Fruit fly (Drosophila melanogaster) whole organism, embryonic: Measurements from ENCODE around the gene CG5934.
A peak's percentile ranks its signal among the peaks of the same experiment; 100 is the strongest.

Experiments
- B-H2 ChIP-seq: fragments of 200-800 bp; sonication (Bioruptor generic); optimal IDR thresholded peaks from 2 replicates; lab custom pipeline; 2018; ENCODE audit warnings: missing biosample characterization, mild to moderate bottlenecking, missing genetic modification characterization
- CG10431 ChIP-seq: fragments of 200-800 bp; sonication (Bioruptor generic); optimal IDR thresholded peaks from 3 replicates; lab custom pipeline; 2018; ENCODE audit warnings: missing biosample characterization, mild to moderate bottlenecking, missing genetic modification characterization
- CG10959 ChIP-seq: fragments of 200-800 bp; sonication (Bioruptor generic); IDR thresholded peaks from 2 replicates; pipeline ENCODE4 v1.3.6; 2022; ENCODE audit warnings: missing biosample characterization, missing genetic modification characterization
- CG11560 ChIP-seq: fragments of 200-800 bp; sonication (Bioruptor generic); IDR thresholded peaks from 3 replicates; pipeline ENCODE4 v1.3.6; 2022; ENCODE audit warnings: missing biosample characterization, missing genetic modification characterization
- CG12104 ChIP-seq: fragments of 200-800 bp; sonication (Bioruptor generic); optimal IDR thresholded peaks from 3 replicates; lab custom pipeline; 2016; ENCODE audit warnings: missing biosample characterization, missing genetic modification characterization
- CG12155 ChIP-seq: fragments of 200-800 bp; sonication (Bioruptor generic); optimal IDR thresholded peaks from 3 replicates; lab custom pipeline; 2016; ENCODE audit warnings: missing biosample characterization, missing genetic modification characterization
- CG12744 ChIP-seq: fragments of 200-800 bp; sonication (Bioruptor generic); optimal IDR thresholded peaks from 2 replicates; lab custom pipeline; 2016; ENCODE audit warnings: missing biosample characterization, missing genetic modification characterization
- CG14860 ChIP-seq: fragments of 200-800 bp; sonication (Bioruptor generic); IDR thresholded peaks from 3 replicates; pipeline ENCODE4 v1.3.6; 2022; ENCODE audit warnings: missing biosample characterization, missing genetic modification characterization; ENCODE audit not compliant: partially characterized antibody
- CG15269 ChIP-seq: fragments of 200-800 bp; sonication (Bioruptor generic); optimal IDR thresholded peaks from 2 replicates; lab custom pipeline; 2018; ENCODE audit warnings: missing biosample characterization, mild to moderate bottlenecking, missing genetic modification characterization, moderate library complexity
- CG15696 ChIP-seq: fragments of 200-800 bp; sonication (Bioruptor generic); optimal IDR thresholded peaks from 2 replicates; lab custom pipeline; 2019; ENCODE audit warnings: missing biosample characterization, mild to moderate bottlenecking, missing genetic modification characterization, moderate library complexity
- CG17361 ChIP-seq: fragments of 200-800 bp; sonication (Bioruptor generic); IDR thresholded peaks from 3 replicates; pipeline ENCODE4 v1.3.6; 2022; ENCODE audit warnings: missing biosample characterization, missing genetic modification characterization
- CG17568 ChIP-seq: fragments of 200-800 bp; sonication (Bioruptor generic); optimal IDR thresholded peaks from 2 replicates; lab custom pipeline; 2018; ENCODE audit warnings: missing biosample characterization, mild to moderate bottlenecking, missing genetic modification characterization, moderate library complexity
- CG1792 ChIP-seq: fragments of 200-800 bp; sonication (Bioruptor generic); optimal IDR thresholded peaks from 2 replicates; lab custom pipeline; 2016; ENCODE audit warnings: missing biosample characterization, missing genetic modification characterization
- CG5180 ChIP-seq: fragments of 200-800 bp; sonication (Bioruptor generic); optimal IDR thresholded peaks from 3 replicates; lab custom pipeline; 2017; ENCODE audit warnings: missing biosample characterization, missing genetic modification characterization, mild to moderate bottlenecking, moderate library complexity, missing genetic modification reagents
- CG6791 ChIP-seq: fragments of 200-800 bp; sonication (Bioruptor generic); IDR thresholded peaks from 3 replicates; pipeline ENCODE4 v1.3.6; 2022; ENCODE audit warnings: missing biosample characterization, missing genetic modification characterization; ENCODE audit not compliant: partially characterized antibody
- CG7786 ChIP-seq: fragments of 200-800 bp; sonication (Bioruptor generic); optimal IDR thresholded peaks from 2 replicates; lab custom pipeline; 2016; ENCODE audit warnings: missing biosample characterization, missing genetic modification characterization
- CG9609 ChIP-seq: fragments of 200-800 bp; sonication (Bioruptor generic); optimal IDR thresholded peaks from 3 replicates; lab custom pipeline; 2016; ENCODE audit warnings: missing biosample characterization, missing genetic modification characterization
- CHES-1-like ChIP-seq: fragments of 200-800 bp; sonication (Bioruptor generic); optimal IDR thresholded peaks from 2 replicates; lab custom pipeline; 2016; ENCODE audit warnings: missing biosample characterization, missing genetic modification characterization
- Chrac-16 ChIP-seq: fragments of 200-800 bp; sonication (Bioruptor generic); optimal IDR thresholded peaks from 3 replicates; lab custom pipeline; 2016; ENCODE audit warnings: missing biosample characterization, missing genetic modification characterization
- Doc2 ChIP-seq: fragments of 200-800 bp; sonication (Bioruptor generic); IDR thresholded peaks from 2 replicates; pipeline ENCODE4 v1.3.6; 2022; ENCODE audit warnings: missing biosample characterization, missing genetic modification characterization
- Drgx ChIP-seq: fragments of 200-800 bp; sonication (Bioruptor generic); IDR thresholded peaks from 2 replicates; pipeline ENCODE4 v1.3.6; 2022; ENCODE audit warnings: missing biosample characterization, missing genetic modification characterization
- Hmx ChIP-seq: fragments of 200-800 bp; sonication (Bioruptor generic); optimal IDR thresholded peaks from 2 replicates; lab custom pipeline; 2016; ENCODE audit warnings: missing biosample characterization, missing genetic modification characterization
- Hr39 ChIP-seq: fragments of >200 bp; optimal IDR thresholded peaks from 2 replicates; lab custom pipeline; 2017
- Kr ChIP-seq: fragments of 200-800 bp; sonication (Bioruptor generic); optimal IDR thresholded peaks from 2 replicates; lab custom pipeline; 2017; ENCODE audit warnings: missing biosample characterization, mild to moderate bottlenecking, missing genetic modification characterization
- MTF-1 ChIP-seq: fragments of 200-800 bp; sonication (Bioruptor generic); optimal IDR thresholded peaks from 2 replicates; lab custom pipeline; 2018; ENCODE audit warnings: missing biosample characterization, mild to moderate bottlenecking, missing genetic modification characterization, borderline replicate concordance
- Myb ChIP-seq: fragments of 200-800 bp; sonication (Bioruptor generic); optimal IDR thresholded peaks from 2 replicates; lab custom pipeline; 2016; ENCODE audit warnings: missing biosample characterization, missing genetic modification characterization
- Nf-YA ChIP-seq: fragments of 200-800 bp; sonication (Bioruptor generic); IDR thresholded peaks from 2 replicates; pipeline ENCODE4 v1.3.6; 2022; ENCODE audit warnings: missing biosample characterization, missing genetic modification characterization
- Ptx1 ChIP-seq: fragments of 200-800 bp; sonication (Bioruptor generic); IDR thresholded peaks from 2 replicates; pipeline ENCODE4 v1.3.6; 2022; ENCODE audit warnings: missing biosample characterization, missing genetic modification characterization
- Sry-β ChIP-seq: fragments of 200-800 bp; sonication (Bioruptor generic); optimal IDR thresholded peaks from 2 replicates; lab custom pipeline; 2018; ENCODE audit warnings: missing biosample characterization, mild to moderate bottlenecking, missing genetic modification characterization, moderate library complexity
- Stat92E ChIP-seq, 3 experiments: fragments of >200 bp in 2 of 3; fragments of 200-800 bp in 1 of 3; sonication (Bioruptor generic) in 1 of 3; optimal IDR thresholded peaks; 2 replicates each; lab custom pipeline; 2017 to 2019; ENCODE audit warnings: missing biosample characterization in 3 of 3, missing genetic modification characterization in 3 of 3, mild to moderate bottlenecking in 1 of 3, moderate library complexity in 1 of 3
- aop ChIP-seq: fragments of 200-800 bp; sonication (Bioruptor generic); IDR thresholded peaks from 2 replicates; pipeline ENCODE4 v1.3.6; 2022; ENCODE audit warnings: missing biosample characterization, missing genetic modification characterization
- cad ChIP-seq: fragments of >200 bp; optimal IDR thresholded peaks from 2 replicates; lab custom pipeline; 2017; ENCODE audit warnings: missing biosample characterization, missing genetic modification characterization
- chn ChIP-seq: fragments of 200-800 bp; sonication (Bioruptor generic); optimal IDR thresholded peaks from 2 replicates; lab custom pipeline; 2016; ENCODE audit warnings: missing biosample characterization, missing genetic modification characterization
- disco-r ChIP-seq: fragments of 200-800 bp; sonication (Bioruptor generic); optimal IDR thresholded peaks from 2 replicates; lab custom pipeline; 2016; ENCODE audit warnings: missing biosample characterization, missing genetic modification characterization
- fd96Cb ChIP-seq: fragments of 200-800 bp; sonication (Bioruptor generic); optimal IDR thresholded peaks from 2 replicates; lab custom pipeline; 2018; ENCODE audit warnings: missing biosample characterization, mild to moderate bottlenecking, missing genetic modification characterization, moderate library complexity
- gro ChIP-seq: fragments of 200-800 bp; sonication (Bioruptor generic); optimal IDR thresholded peaks from 2 replicates; lab custom pipeline; 2016; ENCODE audit warnings: missing biosample characterization, missing genetic modification characterization
- inv ChIP-seq: fragments of 200-800 bp; sonication (Bioruptor generic); IDR thresholded peaks from 2 replicates; pipeline ENCODE4 v1.3.6; 2022; ENCODE audit warnings: missing biosample characterization, missing genetic modification characterization; ENCODE audit not compliant: partially characterized antibody
- kah ChIP-seq: fragments of 200-800 bp; sonication (Bioruptor generic); optimal IDR thresholded peaks from 2 replicates; lab custom pipeline; 2018; ENCODE audit warnings: missing biosample characterization, mild to moderate bottlenecking, missing genetic modification characterization
- ken ChIP-seq: fragments of 200-800 bp; sonication (Bioruptor generic); IDR thresholded peaks from 3 replicates; pipeline ENCODE4 v1.3.6; 2022; ENCODE audit warnings: missing biosample characterization, missing genetic modification characterization
- lola ChIP-seq, 3 experiments: fragments of >200 bp in 2 of 3; fragments of 200-800 bp in 1 of 3; sonication (Bioruptor generic) in 1 of 3; optimal IDR thresholded peaks; 2 replicates each; lab custom pipeline; 2017 to 2019; ENCODE audit warnings: missing biosample characterization in 3 of 3, missing genetic modification characterization in 3 of 3, mild to moderate bottlenecking in 1 of 3, moderate library complexity in 1 of 3
- mam ChIP-seq: fragments of 200-800 bp; sonication (Bioruptor generic); optimal IDR thresholded peaks from 3 replicates; lab custom pipeline; 2016; ENCODE audit warnings: missing biosample characterization, missing genetic modification characterization
- pita ChIP-seq: fragments of 200-800 bp; sonication (Bioruptor generic); optimal IDR thresholded peaks from 2 replicates; lab custom pipeline; 2017; ENCODE audit warnings: missing biosample characterization, mild to moderate bottlenecking, missing genetic modification characterization
- prd ChIP-seq, 3 experiments: fragments of >200 bp in 2 of 3; fragments of 200-800 bp in 1 of 3; sonication (Bioruptor generic) in 1 of 3; optimal IDR thresholded peaks in 2 of 3; IDR thresholded peaks in 1 of 3; 2 replicates in 2 of 3; 3 replicates in 1 of 3; pipeline versions ENCODE4 v1.3.6 to Lab custom; 2017 to 2022; ENCODE audit warnings: missing biosample characterization in 1 of 3, missing genetic modification characterization in 1 of 3
- psq ChIP-seq: fragments of 200-800 bp; sonication (Bioruptor generic); optimal IDR thresholded peaks from 2 replicates; lab custom pipeline; 2017; ENCODE audit warnings: missing biosample characterization, missing genetic modification characterization
- pzg ChIP-seq: fragments of 200-800 bp; sonication (Bioruptor generic); optimal IDR thresholded peaks from 3 replicates; lab custom pipeline; 2018; ENCODE audit warnings: missing biosample characterization, mild to moderate bottlenecking, missing genetic modification characterization, moderate library complexity
- run ChIP-seq: fragments of 200-800 bp; sonication (Bioruptor generic); optimal IDR thresholded peaks from 3 replicates; lab custom pipeline; 2018; ENCODE audit warnings: missing biosample characterization, mild to moderate bottlenecking, missing genetic modification characterization
- scrt ChIP-seq: fragments of 200-800 bp; sonication (Bioruptor generic); optimal IDR thresholded peaks from 2 replicates; lab custom pipeline; 2018; ENCODE audit warnings: missing biosample characterization, mild to moderate bottlenecking, missing genetic modification characterization, moderate library complexity
- sima ChIP-seq: fragments of 200-800 bp; sonication (Bioruptor generic); optimal IDR thresholded peaks from 2 replicates; lab custom pipeline; 2016; ENCODE audit warnings: missing biosample characterization, missing genetic modification characterization
- stwl ChIP-seq: fragments of 200-800 bp; sonication (Bioruptor generic); optimal IDR thresholded peaks from 3 replicates; lab custom pipeline; 2018; ENCODE audit warnings: missing biosample characterization, mild to moderate bottlenecking, missing genetic modification characterization, moderate library complexity
- unc-4 ChIP-seq: fragments of 200-800 bp; sonication (Bioruptor generic); IDR thresholded peaks from 2 replicates; pipeline ENCODE4 v1.3.6; 2022; ENCODE audit warnings: missing biosample characterization, missing genetic modification characterization; ENCODE audit not compliant: partially characterized antibody

CG5934 gene

dm6 chr3R:27282286-27282685 lies 8.8 kb downstream of the CG5934 start, which contains the start of gene mrt (continued):
- TF ChIP-seq CG6791 (GFP tag; lab: Robert Waterston, UW) = 0 out of 3 replicates have a peak, but pooled peaks have one; percentile 27
- peak; percentile 48 for TF ChIP-seq Myb (GFP tag; lab: Kevin White, UChicago)
- no peak for TF ChIP-seq Doc2 (GFP tag; lab: Robert Waterston, UW)
- peak; percentile 36 for TF ChIP-seq gro
- peak; percentile 0 for TF ChIP-seq Hmx (GFP tag; lab: Kevin White, UChicago)
- TF ChIP-seq Sry-β (GFP tag; lab: Kevin White, UChicago) = no peak
- TF ChIP-seq prd (optimal IDR thresholded peaks at IDR 0.05; lab: Kevin White, UChicago) = no peak
- TF ChIP-seq prd (GFP tag; IDR thresholded peaks at IDR 0.05; lab: Robert Waterston, UW) = peak; percentile 42; the same call in 2 of the 3 replicates
- TF ChIP-seq sima (GFP tag; lab: Kevin White, UChicago) = no peak
- no peak for TF ChIP-seq CG10959
- TF ChIP-seq stwl (tag; lab: Kevin White, UChicago) = no peak
- TF ChIP-seq chn (GFP tag; lab: Kevin White, UChicago) = peak; percentile 25
- no peak for TF ChIP-seq B-H2
- TF ChIP-seq fd96Cb = peak; percentile 38
- TF ChIP-seq lola (GFP tag; optimal IDR thresholded peaks at IDR 0.05; lab: Kevin White, UChicago) = peak in 1 of 3 experiments; percentile 23
- peak; percentile 55 for TF ChIP-seq CG7786 (GFP tag; lab: Kevin White, UChicago)
- TF ChIP-seq CG5180 (GFP tag; lab: Kevin White, UChicago) = no peak
- peak; percentile 54 for TF ChIP-seq CG9609 (GFP tag; lab: Kevin White, UChicago)
- no peak for TF ChIP-seq aop
- peak; percentile 66 for TF ChIP-seq mam (GFP tag; lab: Kevin White, UChicago)
- TF ChIP-seq CG14860 (GFP tag; lab: Robert Waterston, UW) = no peak
- TF ChIP-seq scrt (GFP tag; lab: Kevin White, UChicago) = peak; percentile 42
- TF ChIP-seq Stat92E (GFP tag; optimal IDR thresholded peaks at IDR 0.05; lab: Kevin White, UChicago) = no peak
- peak; percentile 70 for TF ChIP-seq CG15269 (tag; lab: Kevin White, UChicago)
- TF ChIP-seq cad (GFP tag; lab: Kevin White, UChicago) = no peak
- peak; percentile 54 for TF ChIP-seq Ptx1 (GFP tag; lab: Robert Waterston, UW)
- no peak for TF ChIP-seq CG15696 (tag; lab: Kevin White, UChicago)
- no peak for TF ChIP-seq Nf-YA (GFP tag; lab: Robert Waterston, UW)
- TF ChIP-seq CG17361 (GFP tag; lab: Robert Waterston, UW) = peak; percentile 49; the same call in 2 of the 3 replicates
- TF ChIP-seq unc-4 = no peak
- peak; percentile 56; the same call in 1 of the 2 replicates for TF ChIP-seq Drgx
- TF ChIP-seq MTF-1 (GFP tag; lab: Kevin White, UChicago) = no peak
- TF ChIP-seq kah = no peak
- peak; percentile 47 for TF ChIP-seq Chrac-16
- TF ChIP-seq CG17568 (GFP tag; lab: Kevin White, UChicago) = no peak
- no peak for TF ChIP-seq pzg
- TF ChIP-seq pita (GFP tag; lab: Kevin White, UChicago) = no peak
- TF ChIP-seq CHES-1-like (GFP tag; lab: Kevin White, UChicago) = peak; percentile 62
- TF ChIP-seq run (tag; lab: Kevin White, UChicago) = no peak
- peak; percentile 27 for TF ChIP-seq CG12744 (GFP tag; lab: Kevin White, UChicago)
- TF ChIP-seq psq (GFP tag; lab: Kevin White, UChicago) = peak; percentile 21
- TF ChIP-seq Hr39 (lab: Kevin White, UChicago) = no peak
- TF ChIP-seq ken (GFP tag; lab: Robert Waterston, UW) = no peak
- TF ChIP-seq Kr = no peak
- TF ChIP-seq CG12155 (GFP tag; lab: Kevin White, UChicago) = peak; percentile 45
- TF ChIP-seq CG1792 (GFP tag; lab: Kevin White, UChicago) = peak; percentile 10
- peak; percentile 48 for TF ChIP-seq disco-r
- no peak for TF ChIP-seq inv (GFP tag; lab: Robert Waterston, UW)
- peak; percentile 36 for TF ChIP-seq CG12104 (GFP tag; lab: Kevin White, UChicago)
- TF ChIP-seq CG10431 (GFP tag; lab: Kevin White, UChicago) = no peak
- TF ChIP-seq CG11560 (tag; lab: Robert Waterston, UW) = peak; percentile 50; the same call in 1 of the 3 replicates
